Fruit fly (Drosophila melanogaster): ENCODE data around the gene Tom20.

Gene Tom20

DNA sequence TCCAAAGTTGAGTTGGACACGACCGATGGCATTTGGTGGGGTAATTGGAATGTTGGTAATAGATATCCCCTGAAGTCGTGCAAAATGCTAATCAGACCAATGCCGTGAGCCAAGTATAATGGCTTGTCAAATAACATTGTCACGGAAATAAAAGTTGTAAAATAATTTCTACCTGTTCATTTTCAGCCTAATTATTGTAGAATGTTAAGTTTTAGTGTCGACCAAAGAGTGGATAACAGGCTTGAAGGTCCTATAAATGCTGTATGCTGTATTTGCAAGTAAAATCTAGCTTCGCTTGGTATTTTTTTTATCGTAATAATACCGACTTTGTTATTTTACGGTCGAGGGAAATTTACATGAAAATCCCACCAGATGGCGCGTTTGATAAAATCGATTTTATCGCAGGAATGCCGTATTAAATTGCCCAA is 4.0 kb downstream of the Tom20 start (continued):
- no peak for TF ChIP-seq CG3847 (GFP tag; IDR thresholded peaks at IDR 0.05)
- TF ChIP-seq tx (GFP tag; optimal IDR thresholded peaks at IDR 0.05): no peak
- TF ChIP-seq Atf3 (GFP tag; optimal IDR thresholded peaks at IDR 0.05): no peak
- peak; percentile 46 for TF ChIP-seq CG10979 (tag; optimal IDR thresholded peaks at IDR 0.05)
- TF ChIP-seq CG43689 (GFP tag; IDR thresholded peaks at IDR 0.05): no peak
- TF ChIP-seq CG6254 (GFP tag; optimal IDR thresholded peaks at IDR 0.05): peak; percentile 57
- TF ChIP-seq caup (GFP tag; optimal IDR thresholded peaks at IDR 0.05; ENCODE audit: severe bottlenecking): no peak
- no peak for TF ChIP-seq CG15073 (GFP tag; optimal IDR thresholded peaks at IDR 0.05)
- TF ChIP-seq Asciz (GFP tag; optimal IDR thresholded peaks at IDR 0.05): no peak
- TF ChIP-seq sd (tag; optimal IDR thresholded peaks at IDR 0.05): peak; percentile 88
- TF ChIP-seq CG32772 (GFP tag; IDR thresholded peaks at IDR 0.05): no peak
- no peak for TF ChIP-seq zf30C (GFP tag; optimal IDR thresholded peaks at IDR 0.05)
- TF ChIP-seq chn (GFP tag; optimal IDR thresholded peaks at IDR 0.05): no peak
- peak; percentile 58; the same call in 1 of the 3 replicates for TF ChIP-seq knrl (GFP tag; IDR thresholded peaks at IDR 0.05; ENCODE audit: partially characterized antibody)
- peak; percentile 60; the same call in 1 of the 2 replicates for TF ChIP-seq amos (GFP tag; IDR thresholded peaks at IDR 0.05; ENCODE audit: partially characterized antibody)
- TF ChIP-seq toy (GFP tag; IDR thresholded peaks at IDR 0.05): no peak
- peak; percentile 96 for TF ChIP-seq abd-A (tag; optimal IDR thresholded peaks at IDR 0.05)
- no peak for TF ChIP-seq wek (GFP tag; optimal IDR thresholded peaks at IDR 0.05)
- no peak for TF ChIP-seq klu (GFP tag; IDR thresholded peaks at IDR 0.05)
- TF ChIP-seq maf-S (GFP tag; optimal IDR thresholded peaks at IDR 0.05): no peak
- TF ChIP-seq jigr1 (GFP tag; IDR thresholded peaks at IDR 0.05): no peak
- TF ChIP-seq tio (GFP tag; optimal IDR thresholded peaks at IDR 0.05): no peak
- no peak for TF ChIP-seq CG13296 (GFP tag; optimal IDR thresholded peaks at IDR 0.05)
- TF ChIP-seq CG30020 (tag; optimal IDR thresholded peaks at IDR 0.05): peak; percentile 28
- TF ChIP-seq CG18262 (tag; optimal IDR thresholded peaks at IDR 0.05): peak; percentile 37
- no peak for TF ChIP-seq Mrtf (GFP tag; IDR thresholded peaks at IDR 0.05)
- TF ChIP-seq ara (GFP tag; IDR thresholded peaks at IDR 0.05): no peak
- TF ChIP-seq zfh2 (GFP tag; optimal IDR thresholded peaks at IDR 0.05): no peak
- TF ChIP-seq cas (GFP tag; IDR thresholded peaks at IDR 0.05): no peak
- TF ChIP-seq Eip74EF (GFP tag; optimal IDR thresholded peaks at IDR 0.05): peak in 1 of 2 experiments; percentile 4
- peak; percentile 23; the same call in 1 of the 2 replicates for TF ChIP-seq inv (GFP tag; IDR thresholded peaks at IDR 0.05; ENCODE audit: partially characterized antibody)
- no peak for TF ChIP-seq CG7745 (tag; optimal IDR thresholded peaks at IDR 0.05)
- TF ChIP-seq Adf1 (GFP tag; IDR thresholded peaks at IDR 0.05): no peak
- TF ChIP-seq nmo (GFP tag; optimal IDR thresholded peaks at IDR 0.05): peak; percentile 1
- TF ChIP-seq Doc2 (GFP tag; IDR thresholded peaks at IDR 0.05): no peak
- TF ChIP-seq unpg (GFP tag; optimal IDR thresholded peaks at IDR 0.05): peak; percentile 20
- no peak for TF ChIP-seq H15 (GFP tag; IDR thresholded peaks at IDR 0.05)
- TF ChIP-seq insv (GFP tag; optimal IDR thresholded peaks at IDR 0.05): peak; percentile 88 to 100
- TF ChIP-seq Tbp (GFP tag; optimal IDR thresholded peaks at IDR 0.05): no peak
- peak; percentile 7 for TF ChIP-seq nau (GFP tag; optimal IDR thresholded peaks at IDR 0.05)
- peak; percentile 37; the same call in 1 of the 2 replicates for TF ChIP-seq hbn (GFP tag; IDR thresholded peaks at IDR 0.05; ENCODE audit: partially characterized antibody)
- TF ChIP-seq trem (tag; optimal IDR thresholded peaks at IDR 0.05): peak; percentile 43
- TF ChIP-seq CG6813 (GFP tag; optimal IDR thresholded peaks at IDR 0.05): no peak
- no peak for TF ChIP-seq ap (GFP tag; IDR thresholded peaks at IDR 0.05)
- TF ChIP-seq CG13424 (tag; optimal IDR thresholded peaks at IDR 0.05): peak; percentile 38
- peak; percentile 58 for TF ChIP-seq CG1603 (tag; optimal IDR thresholded peaks at IDR 0.05)
- peak; percentile 79; the same call in 1 of the 2 replicates for TF ChIP-seq vvl (GFP tag; IDR thresholded peaks at IDR 0.05)
- TF ChIP-seq BtbVII (GFP tag; optimal IDR thresholded peaks at IDR 0.05): peak; percentile 2
- peak; percentile 49 for TF ChIP-seq zen (tag; optimal IDR thresholded peaks at IDR 0.05)
- peak; percentile 24 for TF ChIP-seq ATbp (GFP tag; optimal IDR thresholded peaks at IDR 0.05)
